Worm (Caenorhabditis elegans) whole organism, late embryonic: ENCODE data around the gene dhcr-7.

Experiments used
- C38D4.7 ChIP-seq: fragments of 200-800 bp; sonication (Bioruptor generic); optimal IDR thresholded peaks from 2 replicates; lab custom pipeline; 2018; ENCODE audit warnings: mild to moderate bottlenecking, missing genetic modification characterization, moderate library complexity, missing compliant biosample characterization
- F13H6.1 ChIP-seq: sonication (generic microtip); optimal IDR thresholded peaks from 2 replicates; lab custom pipeline; 2016; ENCODE audit warnings: missing genetic modification characterization, missing compliant biosample characterization
- K02D7.2 ChIP-seq: sonication (generic microtip); optimal IDR thresholded peaks from 2 replicates; lab custom pipeline; 2017; ENCODE audit warnings: mild to moderate bottlenecking, missing genetic modification characterization, missing compliant biosample characterization
- K09A11.1 ChIP-seq: sonication (generic microtip); optimal IDR thresholded peaks from 2 replicates; lab custom pipeline; 2017; ENCODE audit warnings: antibody characterized with exemption, mild to moderate bottlenecking, missing genetic modification characterization, missing compliant biosample characterization; ENCODE audit not compliant: insufficient read depth
- T23F11.4 ChIP-seq: fragments of 200-800 bp; sonication (Bioruptor generic); optimal IDR thresholded peaks from 2 replicates; lab custom pipeline; 2018; ENCODE audit warnings: mild to moderate bottlenecking, missing genetic modification characterization, missing compliant biosample characterization
- ama-1 ChIP-seq: fragments of 150-350 bp; optimal IDR thresholded peaks from 2 replicates; lab custom pipeline; 2014
- ceh-18 ChIP-seq: sonication (generic microtip); optimal IDR thresholded peaks from 2 replicates; lab custom pipeline; 2016; ENCODE audit warnings: missing genetic modification characterization, missing compliant biosample characterization
- ceh-22 ChIP-seq: sonication (generic microtip); optimal IDR thresholded peaks from 2 replicates; lab custom pipeline; 2017; ENCODE audit warnings: missing biosample characterization, missing genetic modification characterization
- ceh-30 ChIP-seq: fragments of 150-350 bp; optimal IDR thresholded peaks from 2 replicates; lab custom pipeline; 2014; ENCODE audit warnings: missing biosample characterization, missing genetic modification characterization
- ceh-31 ChIP-seq: sonication (generic microtip); optimal IDR thresholded peaks from 2 replicates; lab custom pipeline; 2016; ENCODE audit warnings: missing genetic modification characterization, missing compliant biosample characterization
- ceh-45 ChIP-seq: fragments of 200-800 bp; sonication (Bioruptor generic); IDR thresholded peaks from 2 replicates; pipeline ENCODE4 v1.3.6; 2022; ENCODE audit warnings: missing genetic modification reagents, missing genetic modification characterization, missing compliant biosample characterization
- ceh-48 ChIP-seq: sonication (generic microtip); optimal IDR thresholded peaks from 2 replicates; lab custom pipeline; 2016; ENCODE audit warnings: missing genetic modification characterization, inconsistent platforms, missing compliant biosample characterization
- ceh-6 ChIP-seq: fragments of 200-800 bp; sonication (Bioruptor generic); optimal IDR thresholded peaks from 2 replicates; lab custom pipeline; 2018; ENCODE audit warnings: mild to moderate bottlenecking, missing genetic modification characterization, missing compliant biosample characterization
- ceh-9 ChIP-seq: sonication (generic microtip); optimal IDR thresholded peaks from 2 replicates; lab custom pipeline; 2016; ENCODE audit warnings: mild to moderate bottlenecking, missing genetic modification characterization, inconsistent platforms, missing compliant biosample characterization
- elt-2 ChIP-seq: sonication (generic microtip); optimal IDR thresholded peaks from 2 replicates; lab custom pipeline; 2016; ENCODE audit warnings: missing genetic modification reagents, missing genetic modification characterization, missing compliant biosample characterization
- elt-4 ChIP-seq: sonication (generic microtip); optimal IDR thresholded peaks from 2 replicates; lab custom pipeline; 2016; ENCODE audit warnings: missing genetic modification characterization, missing compliant biosample characterization
- eyg-1 ChIP-seq: sonication (generic microtip); optimal IDR thresholded peaks from 2 replicates; lab custom pipeline; 2016; ENCODE audit warnings: missing genotype, missing genetic modification characterization, missing compliant biosample characterization
- fax-1 ChIP-seq: sonication (generic microtip); optimal IDR thresholded peaks from 2 replicates; lab custom pipeline; 2016; ENCODE audit warnings: missing genotype, missing genetic modification characterization, missing compliant biosample characterization
- fkh-10 ChIP-seq: fragments of 150-350 bp; optimal IDR thresholded peaks from 2 replicates; lab custom pipeline; 2014; ENCODE audit warnings: missing biosample characterization, missing genetic modification reagents, missing genetic modification characterization
- fkh-6 ChIP-seq: sonication (generic microtip); optimal IDR thresholded peaks from 2 replicates; lab custom pipeline; 2016; ENCODE audit warnings: missing genetic modification characterization, missing compliant biosample characterization
- gmeb-2 ChIP-seq: sonication (generic microtip); optimal IDR thresholded peaks from 2 replicates; lab custom pipeline; 2016; ENCODE audit warnings: missing genetic modification characterization, inconsistent platforms, missing compliant biosample characterization
- hlh-15 ChIP-seq: sonication (generic microtip); optimal IDR thresholded peaks from 2 replicates; lab custom pipeline; 2016; ENCODE audit warnings: missing genetic modification characterization, missing compliant biosample characterization
- hlh-6 ChIP-seq: sonication (generic microtip); optimal IDR thresholded peaks from 2 replicates; lab custom pipeline; 2016; ENCODE audit warnings: missing genotype, missing genetic modification characterization, missing compliant biosample characterization
- nfya-1 ChIP-seq: sonication (generic microtip); optimal IDR thresholded peaks from 2 replicates; lab custom pipeline; 2017; ENCODE audit warnings: missing genetic modification characterization, mild to moderate bottlenecking, missing compliant biosample characterization, antibody characterized with exemption, moderate library complexity
- nhr-11 ChIP-seq: fragments of 150-350 bp; optimal IDR thresholded peaks from 2 replicates; lab custom pipeline; 2014; ENCODE audit warnings: missing biosample characterization, missing genetic modification characterization
- nhr-232 ChIP-seq: sonication (generic microtip); optimal IDR thresholded peaks from 2 replicates; lab custom pipeline; 2016; ENCODE audit warnings: missing genetic modification characterization, missing compliant biosample characterization
- odd-2 ChIP-seq: sonication (generic microtip); optimal IDR thresholded peaks from 2 replicates; lab custom pipeline; 2017; ENCODE audit warnings: antibody characterized with exemption, mild to moderate bottlenecking, missing genetic modification characterization, missing compliant biosample characterization
- pax-1 ChIP-seq: fragments of 150-350 bp; optimal IDR thresholded peaks from 2 replicates; lab custom pipeline; 2014; ENCODE audit warnings: missing biosample characterization, missing genetic modification characterization
- pqm-1 ChIP-seq: sonication (generic microtip); optimal IDR thresholded peaks from 2 replicates; lab custom pipeline; 2016; ENCODE audit warnings: missing genetic modification characterization, missing compliant biosample characterization
- ref-2 ChIP-seq: sonication (generic microtip); optimal IDR thresholded peaks from 2 replicates; lab custom pipeline; 2016; ENCODE audit warnings: missing genetic modification characterization, missing compliant biosample characterization
- rnt-1 ChIP-seq: sonication (generic microtip); optimal IDR thresholded peaks from 2 replicates; lab custom pipeline; 2016; ENCODE audit warnings: missing genetic modification characterization, missing compliant biosample characterization
- sox-2 ChIP-seq: fragments of 200-800 bp; sonication (Bioruptor generic); IDR thresholded peaks from 2 replicates; pipeline ENCODE4 v1.3.6; 2022; ENCODE audit warnings: missing genetic modification reagents, missing genetic modification characterization, missing compliant biosample characterization
- syd-9 ChIP-seq: sonication (generic microtip); optimal IDR thresholded peaks from 2 replicates; lab custom pipeline; 2016; ENCODE audit warnings: mild to moderate bottlenecking, missing genetic modification characterization, moderate library complexity, missing compliant biosample characterization
- tbx-7 ChIP-seq: sonication (generic microtip); optimal IDR thresholded peaks from 2 replicates; lab custom pipeline; 2016; ENCODE audit warnings: missing genotype, missing genetic modification characterization, missing compliant biosample characterization
- ttx-3 ChIP-seq: sonication (generic microtip); optimal IDR thresholded peaks from 2 replicates; lab custom pipeline; 2016; ENCODE audit warnings: missing genetic modification reagents, missing genetic modification characterization, missing compliant biosample characterization
- unc-42 ChIP-seq: sonication (generic microtip); optimal IDR thresholded peaks from 2 replicates; lab custom pipeline; 2016; ENCODE audit warnings: missing genotype, missing genetic modification characterization, missing compliant biosample characterization
- unc-86 ChIP-seq: sonication (generic microtip); optimal IDR thresholded peaks from 2 replicates; lab custom pipeline; 2016; ENCODE audit warnings: missing genetic modification characterization, missing compliant biosample characterization
- ztf-16 ChIP-seq: sonication (generic microtip); optimal IDR thresholded peaks from 2 replicates; lab custom pipeline; 2017; ENCODE audit warnings: missing genetic modification characterization, missing compliant biosample characterization

dhcr-7 gene

DNA sequence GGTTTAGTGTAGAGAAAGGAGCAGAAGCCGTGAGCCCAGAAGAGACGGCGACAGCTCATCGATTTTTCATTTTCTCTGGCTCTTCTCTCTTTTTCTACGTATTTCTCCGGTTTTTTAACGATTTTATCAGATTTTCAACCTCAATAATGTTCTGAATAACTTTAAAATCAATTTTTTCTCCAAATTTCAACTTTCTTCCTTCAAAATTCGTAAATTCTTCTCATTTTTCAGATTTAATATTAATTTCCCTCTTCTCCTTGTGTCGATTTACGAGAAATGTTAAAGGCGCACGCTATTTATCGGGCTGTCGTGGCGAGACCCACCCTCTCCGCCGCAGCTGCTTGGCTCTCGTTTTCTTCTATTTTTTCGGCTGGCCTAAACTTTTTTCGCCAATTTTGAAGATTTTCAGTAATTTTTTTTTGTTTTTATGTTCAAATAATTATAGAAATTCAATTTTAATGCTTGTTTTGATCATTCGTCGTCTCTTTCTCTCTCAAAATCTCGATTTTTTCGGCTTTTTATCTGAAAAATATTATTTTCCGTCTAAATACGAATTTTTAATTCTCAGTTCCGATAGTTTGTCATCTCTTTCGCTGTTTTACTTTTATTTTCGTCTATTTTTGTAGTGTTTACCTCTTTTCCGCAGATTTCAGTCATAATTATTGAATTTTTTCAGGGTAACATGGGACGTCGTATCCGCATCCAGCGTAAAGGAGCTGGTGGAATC is 6.0 kb downstream of the dhcr-7 start, which contains the start of the genes calf-1 and rpl-2:
TSS of gene calf-1 (minus strand) at position 77 of the 727 bp plus-strand sequence.
TSS of gene rpl-2 (plus strand) at position 677 of the 727 bp plus-strand sequence.
- no peak for TF ChIP-seq rnt-1 (tag; lab: Kevin White, UChicago)
- TF ChIP-seq fax-1 (tag; lab: Kevin White, UChicago): no peak
- no peak for TF ChIP-seq T23F11.4 (GFP tag; lab: Kevin White, UChicago)
- no peak for TF ChIP-seq nhr-11
- no peak for TF ChIP-seq pqm-1 (tag; lab: Kevin White, UChicago)
- TF ChIP-seq unc-42 (tag; lab: Kevin White, UChicago): peak; percentile 84
- peak; percentile 49 for TF ChIP-seq ceh-31 (tag; lab: Kevin White, UChicago)
- TF ChIP-seq nfya-1 (tag; lab: Kevin White, UChicago): peak; percentile 56
- peak; percentile 11 for TF ChIP-seq elt-2 (tag; lab: Kevin White, UChicago)
- peak; percentile 83 for TF ChIP-seq ceh-48
- no peak for TF ChIP-seq elt-4 (tag; lab: Kevin White, UChicago)

DNA sequence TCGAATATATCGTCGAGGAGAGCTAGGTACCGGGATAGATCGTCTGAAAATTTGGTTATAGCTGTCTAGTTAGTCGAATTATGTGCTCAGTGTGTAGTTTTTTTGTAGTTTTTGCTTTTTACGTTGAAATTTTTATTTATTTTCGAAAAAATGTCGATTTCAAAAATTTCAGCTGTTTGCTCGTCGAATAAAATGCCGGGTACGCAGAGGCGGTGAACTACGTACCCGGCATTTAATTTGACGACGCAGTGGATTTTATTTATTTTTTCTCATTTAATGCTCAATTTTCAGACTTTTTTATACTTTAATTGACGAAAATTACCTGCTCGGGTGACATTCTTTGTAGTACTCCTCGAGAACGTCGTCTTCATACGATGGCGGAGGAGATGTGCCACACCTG is 8.2 kb downstream of the dhcr-7 start:
- TF ChIP-seq ceh-45 (GFP tag; lab: Robert Waterston, UW): no peak
- no peak for TF ChIP-seq hlh-6
- TF ChIP-seq nfya-1 (tag; lab: Kevin White, UChicago): no peak
- no peak for TF ChIP-seq ref-2 (tag; lab: Kevin White, UChicago)
- no peak for TF ChIP-seq ztf-16 (tag; lab: Kevin White, UChicago)
- no peak for TF ChIP-seq pax-1 (tag; lab: Kevin White, UChicago)
- no peak for TF ChIP-seq unc-86 (tag; lab: Kevin White, UChicago)
- TF ChIP-seq K09A11.1: no peak
- TF ChIP-seq C38D4.7 (GFP tag; lab: Kevin White, UChicago): no peak
- no peak for TF ChIP-seq K02D7.2 (tag; lab: Kevin White, UChicago)
- TF ChIP-seq fax-1 (tag; lab: Kevin White, UChicago): no peak
- TF ChIP-seq gmeb-2 (tag; lab: Kevin White, UChicago): no peak
- no peak for TF ChIP-seq hlh-15 (tag; lab: Kevin White, UChicago)
- no peak for TF ChIP-seq tbx-7 (tag; lab: Kevin White, UChicago)
- TF ChIP-seq, all 69 proteins: peak for 0

DNA sequence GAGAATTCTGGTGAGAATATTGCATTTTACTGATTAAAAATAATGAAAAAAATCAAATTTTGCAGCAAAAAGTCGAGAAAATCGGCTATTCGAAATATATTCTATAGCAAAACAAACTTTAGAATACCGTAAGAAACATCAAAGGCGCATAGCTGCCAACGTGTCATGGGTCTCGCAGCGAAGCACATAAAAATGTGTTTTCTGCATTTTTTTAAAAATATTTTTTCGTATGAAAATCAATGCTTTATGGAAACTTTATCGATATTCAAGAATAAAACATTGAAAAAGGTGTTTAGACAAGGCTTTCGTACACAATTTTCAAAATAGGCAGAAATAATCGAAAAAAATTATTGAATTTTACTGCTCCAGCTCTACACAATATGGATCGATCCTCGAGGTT is 8.7 kb downstream of the dhcr-7 start:
- TF ChIP-seq nhr-232 (no peak), fax-1 (tag; lab: Kevin White, UChicago) (no peak)

- TF ChIP-seq nfya-1 (tag; lab: Kevin White, UChicago) (peak; percentile 82), ceh-31 (tag; lab: Kevin White, UChicago) (no peak)
Measured at ce11 chrV:20475830-20476229, 9.4 kb downstream of the dhcr-7 start, which contains the start of gene B0250.7. Gene B0250.7, minus strand, starts transcription at chrV:20476061.

- TF ChIP-seq odd-2: no peak
- TF ChIP-seq F13H6.1 (tag; lab: Kevin White, UChicago): no peak
- TF ChIP-seq ceh-30 (tag; lab: Kevin White, UChicago): no peak
- TF ChIP-seq ceh-18: no peak
- no peak for TF ChIP-seq ceh-22
- TF ChIP-seq eyg-1 (tag; lab: Kevin White, UChicago): no peak
- no peak for TF ChIP-seq ceh-45 (GFP tag; lab: Robert Waterston, UW)
- TF ChIP-seq ceh-6 (GFP tag; lab: Kevin White, UChicago): no peak
- TF ChIP-seq syd-9: no peak
- no peak for TF ChIP-seq rnt-1 (tag; lab: Kevin White, UChicago)
- no peak for TF ChIP-seq ttx-3 (tag; lab: Kevin White, UChicago)
- no peak for TF ChIP-seq fkh-10 (GFP tag; lab: Kevin White, UChicago)
- no peak for TF ChIP-seq ama-1 (lab: Kevin White, UChicago)
- no peak for TF ChIP-seq ztf-16 (tag; lab: Kevin White, UChicago)
- no peak for TF ChIP-seq sox-2 (GFP tag; lab: Robert Waterston, UW)
- TF ChIP-seq fkh-6 (tag; lab: Kevin White, UChicago): no peak
- no peak for TF ChIP-seq ceh-9 (tag; lab: Kevin White, UChicago)
- TF ChIP-seq, all 69 proteins: peak for 0
Measured at ce11 chrV:20475029-20475428, 10.2 kb downstream of the dhcr-7 start.
